Fruit fly (Drosophila melanogaster) whole organism, wandering third instar larva: ENCODE data around the gene DopEcR.

Source experiments
- Abd-B ChIP-seq: fragments of >200 bp; optimal IDR thresholded peaks from 2 replicates; lab custom pipeline; 2017; ENCODE audit warnings: missing biosample characterization, missing genetic modification characterization
- CG32264 ChIP-seq: fragments of 200-800 bp; sonication (Bioruptor generic); optimal IDR thresholded peaks from 2 replicates; lab custom pipeline; 2016; ENCODE audit warnings: missing biosample characterization, missing genetic modification characterization
- Hnf4 ChIP-seq: fragments of 200-800 bp; sonication (Bioruptor generic); optimal IDR thresholded peaks from 2 replicates; lab custom pipeline; 2016; ENCODE audit warnings: missing biosample characterization, mild to moderate bottlenecking, missing genetic modification characterization
- Vsx2 ChIP-seq: fragments of 200-300, 225-300 bp; sonication (Bioruptor generic); optimal IDR thresholded peaks from 2 replicates; lab custom pipeline; 2018; ENCODE audit warnings: missing biosample characterization, missing genetic modification characterization; ENCODE audit not compliant: partially characterized antibody
- psq ChIP-seq: fragments of 200-800 bp; sonication (Bioruptor generic); optimal IDR thresholded peaks from 3 replicates; lab custom pipeline; 2017; ENCODE audit warnings: missing biosample characterization, mild to moderate bottlenecking, missing genetic modification characterization, moderate library complexity

DNA sequence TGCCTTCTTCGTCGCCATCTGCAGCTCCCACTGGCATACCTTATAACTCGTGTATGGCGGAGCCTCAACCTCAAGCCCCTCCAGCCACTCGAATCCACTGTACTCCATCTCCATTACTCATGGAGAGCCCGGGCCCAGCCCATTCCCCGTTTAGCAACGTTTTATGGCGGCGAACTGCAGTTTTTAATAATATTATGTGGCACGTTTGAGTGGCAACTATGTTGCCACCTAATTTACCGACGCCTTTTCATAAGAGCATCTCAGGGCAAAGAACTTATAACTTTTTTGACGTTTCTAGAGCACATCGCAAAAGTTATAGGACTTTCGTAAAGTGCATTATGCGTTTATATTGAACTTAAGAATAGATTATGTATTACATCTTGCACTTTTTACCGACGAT, 28.2 kb downstream of the DopEcR start:
- TF ChIP-seq Vsx2 (GFP tag; lab: Kevin White, UChicago): no peak
- no peak for TF ChIP-seq Abd-B
- no peak for TF ChIP-seq CG32264 (GFP tag; lab: Kevin White, UChicago)
- no peak for TF ChIP-seq Hnf4 (GFP tag; lab: Kevin White, UChicago)
- no peak for TF ChIP-seq psq
